Comparison of ENCODE assay signal across 4 fruit fly cellular contexts in genomic region chr3L:16891914-16892313, dm6.
TF ChIP-seq lines count a peak whose summit lies in the region.

No protein-coding gene starts in this region.

- TF ChIP-seq CTCF in whole organism, embryonic (GFP tag; optimal IDR thresholded peaks at IDR 0.05; lab: Kevin White, UChicago): no peak

TF ChIP-seq in whole organism, adult, 20 proteins besides CTCF, POLR2A, EP300 and RAD21:
- TF ChIP-seq kay (GFP tag; lab: Kevin White, UChicago; ENCODE audit: borderline replicate concordance): peak; percentile 32
- TF ChIP-seq tj (GFP tag; optimal IDR thresholded peaks at IDR 0.05; lab: Kevin White, UChicago): no peak
TF ChIP-seq in whole organism, adult: peak in this region for 1.

TF ChIP-seq in whole organism, embryonic, 481 proteins besides CTCF, POLR2A, EP300 and RAD21:
- peak; percentile 56 for TF ChIP-seq lab (GFP tag; optimal IDR thresholded peaks at IDR 0.05; lab: Kevin White, UChicago)
- TF ChIP-seq Asciz (GFP tag; optimal IDR thresholded peaks at IDR 0.05; lab: Kevin White, UChicago): peak; percentile 16
- TF ChIP-seq sens (GFP tag; lab: Kevin White, UChicago): peak; percentile 74
- TF ChIP-seq ro (GFP tag; IDR thresholded peaks at IDR 0.05; lab: Robert Waterston, UW): no peak
- no peak for TF ChIP-seq CG33557 (GFP tag; optimal IDR thresholded peaks at IDR 0.05; lab: Kevin White, UChicago)
- peak; percentile 61 for TF ChIP-seq grn (GFP tag; optimal IDR thresholded peaks at IDR 0.05; lab: Kevin White, UChicago)

TF ChIP-seq in whole organism, prepupa, 60 proteins besides CTCF, POLR2A, EP300 and RAD21:
- TF ChIP-seq fkh (GFP tag; optimal IDR thresholded peaks at IDR 0.05; lab: Kevin White, UChicago): peak; percentile 26
- TF ChIP-seq CG6276 (GFP tag; optimal IDR thresholded peaks at IDR 0.05; lab: Kevin White, UChicago): no peak
- TF ChIP-seq eg (GFP tag; IDR thresholded peaks at IDR 0.05; lab: Robert Waterston, UW): no peak
- TF ChIP-seq Met (GFP tag; optimal IDR thresholded peaks at IDR 0.05; lab: Kevin White, UChicago): no peak
- no peak for TF ChIP-seq Hr39 (GFP tag; optimal IDR thresholded peaks at IDR 0.05; lab: Kevin White, UChicago)
- TF ChIP-seq CG3032 (tag; optimal IDR thresholded peaks at IDR 0.05; lab: Kevin White, UChicago): no peak
- no peak for TF ChIP-seq Lpt (GFP tag; optimal IDR thresholded peaks at IDR 0.05; lab: Kevin White, UChicago)
TF ChIP-seq in whole organism, prepupa: peak in this region for 1.

TF ChIP-seq in whole organism, pupa, 21 proteins besides CTCF, POLR2A, EP300 and RAD21:
- TF ChIP-seq EcR (GFP tag; optimal IDR thresholded peaks at IDR 0.05; lab: Kevin White, UChicago) (peak; percentile 31), Ets98B (GFP tag; IDR thresholded peaks at IDR 0.05; lab: Robert Waterston, UW) (no peak)
TF ChIP-seq in whole organism, pupa: peak in this region for 1.
